Worm (Caenorhabditis elegans) whole organism, late embryonic: ENCODE measurements around the gene srg-17.

Experiments used
- C08G9.2 ChIP-seq: sonication (generic microtip); optimal IDR thresholded peaks from 2 replicates; lab custom pipeline; 2016; ENCODE audit warnings: mild to moderate bottlenecking, missing genetic modification characterization, moderate library complexity, missing compliant biosample characterization
- C38D4.7 ChIP-seq: fragments of 200-800 bp; sonication (Bioruptor generic); optimal IDR thresholded peaks from 2 replicates; lab custom pipeline; 2018; ENCODE audit warnings: mild to moderate bottlenecking, missing genetic modification characterization, moderate library complexity, missing compliant biosample characterization
- K02D7.2 ChIP-seq: sonication (generic microtip); optimal IDR thresholded peaks from 2 replicates; lab custom pipeline; 2017; ENCODE audit warnings: mild to moderate bottlenecking, missing genetic modification characterization, missing compliant biosample characterization
- K09A11.1 ChIP-seq: sonication (generic microtip); optimal IDR thresholded peaks from 2 replicates; lab custom pipeline; 2017; ENCODE audit warnings: antibody characterized with exemption, mild to moderate bottlenecking, missing genetic modification characterization, missing compliant biosample characterization; ENCODE audit not compliant: insufficient read depth
- ahr-1 ChIP-seq: sonication (generic microtip); optimal IDR thresholded peaks from 2 replicates; lab custom pipeline; 2016; ENCODE audit warnings: missing genetic modification characterization, missing compliant biosample characterization
- ceh-19 ChIP-seq: fragments of 200-800 bp; sonication (Bioruptor generic); optimal IDR thresholded peaks from 2 replicates; lab custom pipeline; 2018; ENCODE audit warnings: mild to moderate bottlenecking, missing genetic modification characterization, missing compliant biosample characterization
- ceh-2 ChIP-seq: sonication (generic microtip); optimal IDR thresholded peaks from 2 replicates; lab custom pipeline; 2016; ENCODE audit warnings: missing genotype, missing genetic modification characterization, missing compliant biosample characterization
- ceh-24 ChIP-seq: sonication (generic microtip); optimal IDR thresholded peaks from 2 replicates; lab custom pipeline; 2016; ENCODE audit warnings: mild to moderate bottlenecking, missing genetic modification characterization, missing compliant biosample characterization
- ceh-30 ChIP-seq: fragments of 150-350 bp; optimal IDR thresholded peaks from 2 replicates; lab custom pipeline; 2014; ENCODE audit warnings: missing biosample characterization, missing genetic modification characterization
- ceh-45 ChIP-seq: fragments of 200-800 bp; sonication (Bioruptor generic); IDR thresholded peaks from 2 replicates; pipeline ENCODE4 v1.3.6; 2022; ENCODE audit warnings: missing genetic modification reagents, missing genetic modification characterization, missing compliant biosample characterization
- ceh-48 ChIP-seq: sonication (generic microtip); optimal IDR thresholded peaks from 2 replicates; lab custom pipeline; 2016; ENCODE audit warnings: missing genetic modification characterization, inconsistent platforms, missing compliant biosample characterization
- ceh-6 ChIP-seq: fragments of 200-800 bp; sonication (Bioruptor generic); optimal IDR thresholded peaks from 2 replicates; lab custom pipeline; 2018; ENCODE audit warnings: mild to moderate bottlenecking, missing genetic modification characterization, missing compliant biosample characterization
- che-1 ChIP-seq: sonication (generic microtip); optimal IDR thresholded peaks from 2 replicates; lab custom pipeline; 2016; ENCODE audit warnings: mild to moderate bottlenecking, missing genetic modification characterization, missing compliant biosample characterization
- elt-2 ChIP-seq: sonication (generic microtip); optimal IDR thresholded peaks from 2 replicates; lab custom pipeline; 2016; ENCODE audit warnings: missing genetic modification reagents, missing genetic modification characterization, missing compliant biosample characterization
- elt-4 ChIP-seq: sonication (generic microtip); optimal IDR thresholded peaks from 2 replicates; lab custom pipeline; 2016; ENCODE audit warnings: missing genetic modification characterization, missing compliant biosample characterization
- ets-4 ChIP-seq: sonication (generic microtip); optimal IDR thresholded peaks from 2 replicates; lab custom pipeline; 2016; ENCODE audit warnings: missing genetic modification characterization, missing compliant biosample characterization
- eyg-1 ChIP-seq: sonication (generic microtip); optimal IDR thresholded peaks from 2 replicates; lab custom pipeline; 2016; ENCODE audit warnings: missing genotype, missing genetic modification characterization, missing compliant biosample characterization
- fax-1 ChIP-seq: sonication (generic microtip); optimal IDR thresholded peaks from 2 replicates; lab custom pipeline; 2016; ENCODE audit warnings: missing genotype, missing genetic modification characterization, missing compliant biosample characterization
- gmeb-2 ChIP-seq: sonication (generic microtip); optimal IDR thresholded peaks from 2 replicates; lab custom pipeline; 2016; ENCODE audit warnings: missing genetic modification characterization, inconsistent platforms, missing compliant biosample characterization
- hlh-13 ChIP-seq: fragments of 200-800 bp; sonication (Bioruptor generic); optimal IDR thresholded peaks from 2 replicates; lab custom pipeline; 2018; ENCODE audit warnings: mild to moderate bottlenecking, missing genetic modification characterization, missing compliant biosample characterization
- hlh-6 ChIP-seq: sonication (generic microtip); optimal IDR thresholded peaks from 2 replicates; lab custom pipeline; 2016; ENCODE audit warnings: missing genotype, missing genetic modification characterization, missing compliant biosample characterization
- hlh-8 ChIP-seq: sonication (generic microtip); optimal IDR thresholded peaks from 2 replicates; lab custom pipeline; 2016; ENCODE audit warnings: missing genotype, missing genetic modification characterization, missing compliant biosample characterization
- lim-6 ChIP-seq: sonication (generic microtip); optimal IDR thresholded peaks from 2 replicates; lab custom pipeline; 2016; ENCODE audit warnings: missing genetic modification characterization, missing compliant biosample characterization
- nfya-1 ChIP-seq: sonication (generic microtip); optimal IDR thresholded peaks from 2 replicates; lab custom pipeline; 2017; ENCODE audit warnings: missing genetic modification characterization, mild to moderate bottlenecking, missing compliant biosample characterization, antibody characterized with exemption, moderate library complexity
- nhr-232 ChIP-seq: sonication (generic microtip); optimal IDR thresholded peaks from 2 replicates; lab custom pipeline; 2016; ENCODE audit warnings: missing genetic modification characterization, missing compliant biosample characterization
- npax-4 ChIP-seq: sonication (generic microtip); optimal IDR thresholded peaks from 2 replicates; lab custom pipeline; 2016; ENCODE audit warnings: missing genetic modification characterization, missing compliant biosample characterization
- pat-9 ChIP-seq: fragments of 200-800 bp; sonication (Bioruptor generic); optimal IDR thresholded peaks from 2 replicates; lab custom pipeline; 2018; ENCODE audit warnings: mild to moderate bottlenecking, missing genetic modification characterization, moderate library complexity, missing compliant biosample characterization
- pax-1 ChIP-seq: fragments of 150-350 bp; optimal IDR thresholded peaks from 2 replicates; lab custom pipeline; 2014; ENCODE audit warnings: missing biosample characterization, missing genetic modification characterization
- pha-2 ChIP-seq: sonication (generic microtip); optimal IDR thresholded peaks from 2 replicates; lab custom pipeline; 2017; ENCODE audit warnings: mild to moderate bottlenecking, missing genetic modification characterization, missing compliant biosample characterization
- pha-4 ChIP-seq: fragments of 150-350 bp; optimal IDR thresholded peaks from 2 replicates; lab custom pipeline; 2018; ENCODE audit warnings: missing biosample characterization, missing genetic modification reagents, missing genetic modification characterization
- pros-1 ChIP-seq: fragments of 150-350 bp; optimal IDR thresholded peaks from 2 replicates; lab custom pipeline; 2014; ENCODE audit warnings: missing biosample characterization, missing genetic modification reagents, missing genetic modification characterization
- ref-2 ChIP-seq: sonication (generic microtip); optimal IDR thresholded peaks from 2 replicates; lab custom pipeline; 2016; ENCODE audit warnings: missing genetic modification characterization, missing compliant biosample characterization
- sdc-2 ChIP-seq: sonication (generic microtip); optimal IDR thresholded peaks from 2 replicates; lab custom pipeline; 2016; ENCODE audit warnings: missing genotype, missing genetic modification characterization, missing compliant biosample characterization
- tbx-2 ChIP-seq: sonication (generic microtip); optimal IDR thresholded peaks from 2 replicates; lab custom pipeline; 2016; ENCODE audit warnings: missing genetic modification characterization, missing compliant biosample characterization
- tbx-7 ChIP-seq: sonication (generic microtip); optimal IDR thresholded peaks from 2 replicates; lab custom pipeline; 2016; ENCODE audit warnings: missing genotype, missing genetic modification characterization, missing compliant biosample characterization
- unc-3 ChIP-seq, 2 experiments: fragments of 200-800 bp in 1 of 2; sonication (Bioruptor generic) in 1 of 2; sonication (generic microtip) in 1 of 2; conservative IDR thresholded peaks in 1 of 2; optimal IDR thresholded peaks in 1 of 2; 2 replicates each; pipeline versions ENCODE4 v1.3.6 to Lab custom; 2016 to 2022; ENCODE audit warnings: missing compliant biosample characterization in 2 of 2, missing genetic modification characterization in 2 of 2, missing genetic modification reagents in 1 of 2
- unc-55 ChIP-seq: sonication (generic microtip); optimal IDR thresholded peaks from 2 replicates; lab custom pipeline; 2017; ENCODE audit warnings: missing biosample characterization, missing genetic modification reagents, missing genetic modification characterization

The srg-17 gene

DNA sequence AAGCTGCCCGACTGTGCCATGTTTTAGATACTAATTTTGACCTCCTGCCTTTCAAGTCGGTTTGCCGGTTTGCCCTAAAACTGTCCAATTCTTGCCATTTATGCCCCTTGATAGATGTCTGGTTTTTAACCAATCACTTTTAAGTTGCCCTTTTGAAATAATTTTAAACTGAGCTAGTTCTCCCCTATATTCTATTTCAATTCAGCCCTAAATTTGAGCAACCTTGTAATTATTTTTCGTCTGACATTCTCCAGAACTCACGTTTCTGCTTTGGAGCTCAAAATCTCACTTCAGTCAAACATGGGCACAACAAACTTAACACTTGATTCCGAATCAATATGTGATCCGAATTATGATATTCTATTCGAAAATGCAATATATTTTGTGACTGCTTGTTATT lies at the start of gene srg-17:
TSS of gene srg-17 (plus strand) at position 301 of the 400 bp plus-strand sequence.
- TF ChIP-seq K02D7.2 (no peak), pha-4 (tag; lab: Kevin White, UChicago) (no peak), hlh-6 (tag; lab: Kevin White, UChicago) (no peak), ahr-1 (tag; lab: Kevin White, UChicago) (no peak), ets-4 (tag; lab: Kevin White, UChicago) (no peak), eyg-1 (no peak), hlh-8 (tag; lab: Kevin White, UChicago) (no peak), ceh-48 (tag; lab: Kevin White, UChicago) (no peak), pros-1 (tag; lab: Kevin White, UChicago) (no peak), npax-4 (tag; lab: Kevin White, UChicago) (no peak), ceh-30 (tag; lab: Kevin White, UChicago) (no peak), ceh-6 (GFP tag; lab: Kevin White, UChicago) (no peak), gmeb-2 (tag; lab: Kevin White, UChicago) (no peak), ceh-24 (tag; lab: Kevin White, UChicago) (no peak), lim-6 (no peak)

- TF ChIP-seq ref-2 (tag; lab: Kevin White, UChicago) (no peak), C08G9.2 (no peak), elt-2 (tag; lab: Kevin White, UChicago) (peak; percentile 76)
- TF ChIP-seq, all 69 proteins: peak for 1
Measured at ce11 chrII:12425644-12426222, 47.8 kb upstream of the srg-17 start, which contains the start of gene daf-22. Gene daf-22, minus strand, starts transcription at chrII:12425694.

- TF ChIP-seq che-1 (no peak), lim-6 (no peak), unc-55 (GFP tag; lab: Kevin White, UChicago) (no peak), ref-2 (tag; lab: Kevin White, UChicago) (no peak), ceh-6 (GFP tag; lab: Kevin White, UChicago) (no peak), tbx-7 (tag; lab: Kevin White, UChicago) (no peak), ets-4 (tag; lab: Kevin White, UChicago) (no peak), fax-1 (tag; lab: Kevin White, UChicago) (no peak), elt-4 (no peak)
Measured at ce11 chrII:12429743-12430142, 43.8 kb upstream of the srg-17 start, which contains the start of gene Y57A10C.8. Gene Y57A10C.8, minus strand, starts transcription at chrII:12429843.

DNA sequence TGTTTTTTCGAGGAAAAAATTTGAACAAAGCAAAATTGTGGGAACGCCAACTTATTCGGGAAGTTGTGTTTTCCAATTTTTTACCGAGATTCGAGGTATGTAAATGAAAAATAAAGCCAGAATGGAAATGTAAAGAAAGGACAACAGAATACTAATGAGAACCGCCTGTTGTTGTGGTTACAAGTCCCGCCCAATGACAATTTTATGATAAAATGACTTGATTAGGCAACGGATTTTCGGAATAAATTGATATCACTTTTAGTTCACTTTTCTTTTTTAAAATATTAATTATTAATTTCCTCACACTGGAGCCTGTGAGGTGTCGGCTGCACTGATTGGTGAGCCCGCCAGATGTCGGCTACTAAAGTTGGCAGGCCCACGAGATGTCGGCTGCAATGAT lies 41.1 kb upstream of the srg-17 start, which contains the start of gene dct-12:
TSS of gene dct-12 (minus strand) at position 101 of the 400 bp plus-strand sequence.
- no peak for TF ChIP-seq C38D4.7 (GFP tag; lab: Kevin White, UChicago)
- no peak for TF ChIP-seq pat-9
- no peak for TF ChIP-seq ceh-19 (GFP tag; lab: Kevin White, UChicago)
- TF ChIP-seq elt-4, result no peak
- TF ChIP-seq pax-1 (tag; lab: Kevin White, UChicago), result no peak
- TF ChIP-seq hlh-13 (GFP tag; lab: Kevin White, UChicago), result no peak
- no peak for TF ChIP-seq nhr-232
- TF ChIP-seq tbx-2 (tag; lab: Kevin White, UChicago), result no peak
- TF ChIP-seq K09A11.1 (tag; lab: Kevin White, UChicago), result no peak
- TF ChIP-seq nfya-1 (tag; lab: Kevin White, UChicago), result no peak
- no peak for TF ChIP-seq pros-1 (tag; lab: Kevin White, UChicago)
- no peak for TF ChIP-seq sdc-2 (tag; lab: Kevin White, UChicago)
- no peak for TF ChIP-seq ceh-2 (tag; lab: Kevin White, UChicago)
- TF ChIP-seq ceh-45, result no peak
- no peak for TF ChIP-seq unc-3 (GFP tag; conservative IDR thresholded peaks at IDR 0.05; lab: Robert Waterston, UW)
- no peak for TF ChIP-seq unc-3 (tag; optimal IDR thresholded peaks at IDR 0.05; lab: Kevin White, UChicago)
- no peak for TF ChIP-seq pha-2 (tag; lab: Kevin White, UChicago)
